Worm (Caenorhabditis elegans): ENCODE data around the gene unc-64.

ce11 chrIII:13262987-13263386, 14.1 kb upstream of the unc-64 start, which contains the start of gene F56A8.4:
- TF ChIP-seq ceh-40 (GFP tag; IDR thresholded peaks at IDR 0.05), result no peak
- no peak for TF ChIP-seq lsy-27 (tag; optimal IDR thresholded peaks at IDR 0.05; ENCODE audit: borderline replicate concordance, insufficient read depth)
- no peak for TF ChIP-seq sea-2 (GFP tag; IDR thresholded peaks at IDR 0.05)
- TF ChIP-seq dpl-1 (GFP tag; optimal IDR thresholded peaks at IDR 0.05), result no peak
- no peak for TF ChIP-seq him-1 (tag; optimal IDR thresholded peaks at IDR 0.05)
